Worm (Caenorhabditis elegans) whole organism, L4/young adult: Measurements from ENCODE around the gene let-711.

Experiments used
- W03F9.2 ChIP-seq: fragments of 150-350 bp; optimal IDR thresholded peaks from 2 replicates; lab custom pipeline; 2014; ENCODE audit warnings: missing biosample characterization, missing genetic modification characterization
- dao-5 ChIP-seq: sonication (generic microtip); optimal IDR thresholded peaks from 2 replicates; lab custom pipeline; 2016; ENCODE audit warnings: missing genotype, missing genetic modification characterization, moderate library complexity, missing compliant biosample characterization
- him-1 ChIP-seq: sonication (generic microtip); optimal IDR thresholded peaks from 2 replicates; lab custom pipeline; 2016; ENCODE audit warnings: missing genotype, missing genetic modification reagents, missing genetic modification characterization, missing compliant biosample characterization

DNA sequence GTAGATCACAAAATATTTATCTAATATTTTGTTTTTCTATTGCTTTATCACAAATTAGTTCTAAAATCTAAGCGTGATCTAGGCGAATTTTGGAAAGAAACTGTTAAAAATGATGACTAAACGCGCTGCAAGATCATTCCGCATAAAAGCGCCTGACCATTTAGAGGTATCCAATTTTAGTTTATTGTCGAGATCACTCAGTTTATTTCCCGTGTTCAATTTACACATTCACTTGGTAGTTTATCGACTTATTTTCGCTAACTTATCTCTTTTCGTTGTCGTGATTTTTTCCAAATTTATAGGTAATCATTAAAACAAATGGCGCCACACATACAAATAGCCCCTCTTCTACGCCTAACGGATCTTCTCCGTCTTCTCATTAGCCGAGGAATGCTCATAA, 40.1 kb upstream of the let-711 start, which contains the start of gene T07E3.2:
- no peak for TF ChIP-seq dao-5 (tag; lab: Kevin White, UChicago)
- TF ChIP-seq W03F9.2 (tag; lab: Kevin White, UChicago): no peak
- no peak for TF ChIP-seq him-1 (tag; lab: Kevin White, UChicago)
